1 fruit fly cellular context compared by ENCODE assay signal in the genomic region with DNA sequence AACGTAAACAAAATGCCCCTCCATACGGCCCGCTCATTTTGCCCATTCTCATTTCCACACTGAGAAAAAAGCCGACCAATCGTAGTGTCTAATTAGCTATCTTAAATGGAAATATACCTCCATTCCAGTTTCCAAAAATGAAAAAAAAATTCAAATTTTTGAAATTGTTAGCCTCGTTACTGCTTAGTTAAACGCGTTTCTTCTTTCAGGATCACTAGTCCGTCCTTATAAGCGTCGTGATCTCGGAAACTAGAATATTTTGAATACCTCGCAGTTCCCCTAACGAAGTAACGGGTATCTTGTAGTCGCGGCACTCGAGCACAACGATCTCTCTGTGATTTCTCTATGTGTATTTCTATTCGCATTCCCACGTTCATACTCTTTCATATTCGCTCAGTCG.
TF ChIP-seq lines count a peak whose summit lies in the region.

No protein-coding gene starts in this region.

TF ChIP-seq in whole organism, embryonic, 481 proteins besides CTCF, POLR2A, EP300 and RAD21 (continued from another document and continues in another):
- TF ChIP-seq CG10654 (GFP tag; optimal IDR thresholded peaks at IDR 0.05; lab: Kevin White, UChicago) (no peak), CG8281 (tag; optimal IDR thresholded peaks at IDR 0.05; lab: Kevin White, UChicago) (peak; percentile 4), oc (tag; optimal IDR thresholded peaks at IDR 0.05; lab: Kevin White, UChicago) (no peak), CG5180 (GFP tag; optimal IDR thresholded peaks at IDR 0.05; lab: Kevin White, UChicago) (no peak), CG11085 (GFP tag; IDR thresholded peaks at IDR 0.05; lab: Robert Waterston, UW) (peak; percentile 26; the same call in 1 of the 2 replicates), wek (GFP tag; optimal IDR thresholded peaks at IDR 0.05; lab: Kevin White, UChicago) (no peak), tup (GFP tag; optimal IDR thresholded peaks at IDR 0.05; lab: Kevin White, UChicago) (no peak), pfk (GFP tag; optimal IDR thresholded peaks at IDR 0.05; lab: Kevin White, UChicago) (no peak), CG9609 (GFP tag; optimal IDR thresholded peaks at IDR 0.05; lab: Kevin White, UChicago) (peak; percentile 37), NFAT (GFP tag; IDR thresholded peaks at IDR 0.05; lab: Robert Waterston, UW) (0 out of 2 replicates have a peak, but pooled peaks have one; percentile 35), TFAM (GFP tag; optimal IDR thresholded peaks at IDR 0.05; lab: Kevin White, UChicago) (no peak), lbe (GFP tag; optimal IDR thresholded peaks at IDR 0.05; lab: Kevin White, UChicago) (no peak), Taf1 (GFP tag; IDR thresholded peaks at IDR 0.05; lab: Robert Waterston, UW) (peak; percentile 24; the same call in 1 of the 2 replicates), H15 (GFP tag; IDR thresholded peaks at IDR 0.05; lab: Robert Waterston, UW) (no peak), cato (GFP tag; optimal IDR thresholded peaks at IDR 0.05; lab: Kevin White, UChicago; ENCODE audit: borderline replicate concordance) (no peak), Dp (GFP tag; optimal IDR thresholded peaks at IDR 0.05; lab: Kevin White, UChicago) (no peak), tll (GFP tag; optimal IDR thresholded peaks at IDR 0.05; lab: Kevin White, UChicago) (no peak), CG17802 (tag; optimal IDR thresholded peaks at IDR 0.05; lab: Kevin White, UChicago) (no peak), CG9215 (GFP tag; IDR thresholded peaks at IDR 0.05; lab: Robert Waterston, UW) (peak; percentile 71), Hr78 (GFP tag; optimal IDR thresholded peaks at IDR 0.05; lab: Kevin White, UChicago) (no peak), CG33557 (GFP tag; optimal IDR thresholded peaks at IDR 0.05; lab: Kevin White, UChicago) (no peak), sob (GFP tag; IDR thresholded peaks at IDR 0.05; lab: Robert Waterston, UW) (peak; percentile 52; the same call in 1 of the 2 replicates), Sox100B (GFP tag; optimal IDR thresholded peaks at IDR 0.05; lab: Kevin White, UChicago) (peak; percentile 67), CG6683 (GFP tag; optimal IDR thresholded peaks at IDR 0.05; lab: Kevin White, UChicago) (no peak), CG10209 (GFP tag; optimal IDR thresholded peaks at IDR 0.05; lab: Kevin White, UChicago) (peak; percentile 49), CG4328 (GFP tag; optimal IDR thresholded peaks at IDR 0.05; lab: Kevin White, UChicago) (no peak), CG1529 (GFP tag; optimal IDR thresholded peaks at IDR 0.05; lab: Kevin White, UChicago) (no peak), br (optimal IDR thresholded peaks at IDR 0.05; lab: Kevin White, UChicago) (no peak), chn (GFP tag; optimal IDR thresholded peaks at IDR 0.05; lab: Kevin White, UChicago) (peak; percentile 6), tio (GFP tag; optimal IDR thresholded peaks at IDR 0.05; lab: Kevin White, UChicago) (peak; percentile 45), CG15011 (GFP tag; optimal IDR thresholded peaks at IDR 0.05; lab: Kevin White, UChicago) (peak; percentile 34), Eip74EF (GFP tag; optimal IDR thresholded peaks at IDR 0.05; lab: Kevin White, UChicago) (peak in 1 of 2 experiments; percentile 46), maf-S (GFP tag; optimal IDR thresholded peaks at IDR 0.05; lab: Kevin White, UChicago) (peak; percentile 44), CG6813 (GFP tag; optimal IDR thresholded peaks at IDR 0.05; lab: Kevin White, UChicago) (no peak), repo (GFP tag; optimal IDR thresholded peaks at IDR 0.05; lab: Kevin White, UChicago) (peak; percentile 13), kah (GFP tag; optimal IDR thresholded peaks at IDR 0.05; lab: Kevin White, UChicago) (no peak), Doc2 (GFP tag; IDR thresholded peaks at IDR 0.05; lab: Robert Waterston, UW) (no peak), CG9932 (GFP tag; IDR thresholded peaks at IDR 0.05; lab: Robert Waterston, UW) (peak; percentile 62), NK7.1 (GFP tag; optimal IDR thresholded peaks at IDR 0.05; lab: Kevin White, UChicago) (peak; percentile 54), ttk (GFP tag; IDR thresholded peaks at IDR 0.05; lab: Robert Waterston, UW) (peak; percentile 12; the same call in 1 of the 2 replicates), stwl (tag; optimal IDR thresholded peaks at IDR 0.05; lab: Kevin White, UChicago) (no peak), al (GFP tag; IDR thresholded peaks at IDR 0.05; lab: Robert Waterston, UW) (peak; percentile 44; the same call in 1 of the 2 replicates), psq (GFP tag; optimal IDR thresholded peaks at IDR 0.05; lab: Kevin White, UChicago) (no peak), Lhr (GFP tag; optimal IDR thresholded peaks at IDR 0.05; lab: Kevin White, UChicago) (no peak), Ptx1 (GFP tag; IDR thresholded peaks at IDR 0.05; lab: Robert Waterston, UW) (peak; percentile 68), gsb (GFP tag; IDR thresholded peaks at IDR 0.05; lab: Robert Waterston, UW) (no peak), odd (GFP tag; optimal IDR thresholded peaks at IDR 0.05; lab: Kevin White, UChicago) (peak; percentile 50), CG14014 (GFP tag; IDR thresholded peaks at IDR 0.05; lab: Robert Waterston, UW) (peak; percentile 40; the same call in 1 of the 2 replicates), phol (tag; optimal IDR thresholded peaks at IDR 0.05; lab: Kevin White, UChicago) (peak; percentile 53), CG9727 (GFP tag; optimal IDR thresholded peaks at IDR 0.05; lab: Kevin White, UChicago) (peak; percentile 45), CG4617 (GFP tag; optimal IDR thresholded peaks at IDR 0.05; lab: Kevin White, UChicago; ENCODE audit: borderline replicate concordance) (no peak), CG15269 (tag; optimal IDR thresholded peaks at IDR 0.05; lab: Kevin White, UChicago) (peak; percentile 74), Hr3 (GFP tag; optimal IDR thresholded peaks at IDR 0.05; lab: Kevin White, UChicago) (peak; percentile 42), scrt (GFP tag; optimal IDR thresholded peaks at IDR 0.05; lab: Kevin White, UChicago) (peak; percentile 30), CG8765 (GFP tag; IDR thresholded peaks at IDR 0.05; lab: Robert Waterston, UW) (no peak), row (GFP tag; IDR thresholded peaks at IDR 0.05; lab: Robert Waterston, UW) (peak; percentile 73), tap (tag; optimal IDR thresholded peaks at IDR 0.05; lab: Kevin White, UChicago) (peak; percentile 27), toy (GFP tag; IDR thresholded peaks at IDR 0.05; lab: Robert Waterston, UW) (no peak), da (GFP tag; optimal IDR thresholded peaks at IDR 0.05; lab: Kevin White, UChicago) (no peak), CG7786 (GFP tag; optimal IDR thresholded peaks at IDR 0.05; lab: Kevin White, UChicago) (peak; percentile 48), ab (GFP tag; optimal IDR thresholded peaks at IDR 0.05; lab: Kevin White, UChicago) (no peak), trem (tag; optimal IDR thresholded peaks at IDR 0.05; lab: Kevin White, UChicago) (no peak), B-H1 (GFP tag; IDR thresholded peaks at IDR 0.05; lab: Robert Waterston, UW) (0 out of 3 replicates have a peak, but pooled peaks have one; percentile 29), hb (GFP tag; IDR thresholded peaks at IDR 0.05; lab: Robert Waterston, UW; ENCODE audit: partially characterized antibody) (no peak), Abd-B (GFP tag; optimal IDR thresholded peaks at IDR 0.05; lab: Kevin White, UChicago) (peak; percentile 62), CG10979 (tag; optimal IDR thresholded peaks at IDR 0.05; lab: Kevin White, UChicago) (no peak), CG10267 (tag; optimal IDR thresholded peaks at IDR 0.05; lab: Kevin White, UChicago) (peak; percentile 29), Blimp-1 (GFP tag; optimal IDR thresholded peaks at IDR 0.05; lab: Kevin White, UChicago) (peak; percentile 43), gro (GFP tag; optimal IDR thresholded peaks at IDR 0.05; lab: Kevin White, UChicago) (peak; percentile 36), run (tag; optimal IDR thresholded peaks at IDR 0.05; lab: Kevin White, UChicago) (no peak), CG10147 (GFP tag; optimal IDR thresholded peaks at IDR 0.05; lab: Kevin White, UChicago) (peak; percentile 8), nmo (GFP tag; optimal IDR thresholded peaks at IDR 0.05; lab: Kevin White, UChicago) (peak; percentile 64), zfh1 (GFP tag; IDR thresholded peaks at IDR 0.05; lab: Robert Waterston, UW) (0 out of 3 replicates have a peak, but pooled peaks have one; percentile 27), zfh2 (GFP tag; optimal IDR thresholded peaks at IDR 0.05; lab: Kevin White, UChicago) (peak; percentile 61), CG4707 (GFP tag; optimal IDR thresholded peaks at IDR 0.05; lab: Kevin White, UChicago) (no peak), lab (GFP tag; optimal IDR thresholded peaks at IDR 0.05; lab: Kevin White, UChicago) (peak; percentile 74), Awh (GFP tag; IDR thresholded peaks at IDR 0.05; lab: Robert Waterston, UW) (no peak), C15 (GFP tag; IDR thresholded peaks at IDR 0.05; lab: Robert Waterston, UW) (no peak), gt (GFP tag; IDR thresholded peaks at IDR 0.05; lab: Robert Waterston, UW) (no peak), z (GFP tag; IDR thresholded peaks at IDR 0.05; lab: Robert Waterston, UW) (no peak), NfI (GFP tag; optimal IDR thresholded peaks at IDR 0.05; lab: Kevin White, UChicago) (peak; percentile 52), Xbp1 (GFP tag; optimal IDR thresholded peaks at IDR 0.05; lab: Kevin White, UChicago) (peak; percentile 53), CG8388 (GFP tag; optimal IDR thresholded peaks at IDR 0.05; lab: Kevin White, UChicago) (peak; percentile 27), sisA (GFP tag; IDR thresholded peaks at IDR 0.05; lab: Robert Waterston, UW) (peak; percentile 58), CG17361 (GFP tag; IDR thresholded peaks at IDR 0.05; lab: Robert Waterston, UW) (peak; percentile 79), grn (GFP tag; optimal IDR thresholded peaks at IDR 0.05; lab: Kevin White, UChicago) (no peak), kni (GFP tag; optimal IDR thresholded peaks at IDR 0.05; lab: Kevin White, UChicago) (no peak), Usf (GFP tag; optimal IDR thresholded peaks at IDR 0.05; lab: Kevin White, UChicago) (no peak), CG14860 (GFP tag; IDR thresholded peaks at IDR 0.05; lab: Robert Waterston, UW; ENCODE audit: partially characterized antibody) (no peak), NC2α (GFP tag; optimal IDR thresholded peaks at IDR 0.05; lab: Kevin White, UChicago) (no peak), CG18011 (GFP tag; optimal IDR thresholded peaks at IDR 0.05; lab: Kevin White, UChicago) (no peak), CG2199 (GFP tag; IDR thresholded peaks at IDR 0.05; lab: Robert Waterston, UW) (no peak), H2.0 (GFP tag; IDR thresholded peaks at IDR 0.05; lab: Robert Waterston, UW) (no peak), CG12299 (tag; optimal IDR thresholded peaks at IDR 0.05; lab: Kevin White, UChicago) (no peak), nau (GFP tag; optimal IDR thresholded peaks at IDR 0.05; lab: Kevin White, UChicago) (peak; percentile 10), CG4854 (GFP tag; optimal IDR thresholded peaks at IDR 0.05; lab: Kevin White, UChicago) (peak; percentile 23), Atf-2 (GFP tag; optimal IDR thresholded peaks at IDR 0.05; lab: Kevin White, UChicago) (peak; percentile 68), Sin3A (optimal IDR thresholded peaks at IDR 0.05; lab: Kevin White, UChicago) (no peak), jigr1 (GFP tag; IDR thresholded peaks at IDR 0.05; lab: Robert Waterston, UW) (no peak), sens (GFP tag; lab: Kevin White, UChicago) (peak; percentile 85), stc (GFP tag; IDR thresholded peaks at IDR 0.05; lab: Robert Waterston, UW) (no peak), fru (optimal IDR thresholded peaks at IDR 0.05; lab: Kevin White, UChicago) (no peak), CG17829 (tag; optimal IDR thresholded peaks at IDR 0.05; lab: Kevin White, UChicago) (peak; percentile 51), lilli (GFP tag; optimal IDR thresholded peaks at IDR 0.05; lab: Kevin White, UChicago) (peak; percentile 47), Deaf1 (tag; optimal IDR thresholded peaks at IDR 0.05; lab: Kevin White, UChicago) (peak; percentile 5), PHDP (tag; optimal IDR thresholded peaks at IDR 0.05; lab: Kevin White, UChicago) (peak; percentile 42), ash1 (GFP tag; optimal IDR thresholded peaks at IDR 0.05; lab: Kevin White, UChicago) (no peak), ERR (GFP tag; optimal IDR thresholded peaks at IDR 0.05; lab: Kevin White, UChicago) (no peak), Oaz (GFP tag; IDR thresholded peaks at IDR 0.05; lab: Robert Waterston, UW) (no peak), CG13424 (tag; optimal IDR thresholded peaks at IDR 0.05; lab: Kevin White, UChicago) (peak; percentile 72), CG7372 (GFP tag; IDR thresholded peaks at IDR 0.05; lab: Robert Waterston, UW) (peak; percentile 25; the same call in 1 of the 2 replicates), CG18476 (GFP tag; optimal IDR thresholded peaks at IDR 0.05; lab: Kevin White, UChicago) (peak; percentile 17), Six4 (GFP tag; optimal IDR thresholded peaks at IDR 0.05; lab: Kevin White, UChicago) (no peak), CG9797 (GFP tag; optimal IDR thresholded peaks at IDR 0.05; lab: Kevin White, UChicago) (no peak), CG11695 (GFP tag; IDR thresholded peaks at IDR 0.05; lab: Robert Waterston, UW) (peak; percentile 64; the same call in 2 of the 3 replicates), ara (GFP tag; IDR thresholded peaks at IDR 0.05; lab: Robert Waterston, UW) (no peak), CG15073 (GFP tag; optimal IDR thresholded peaks at IDR 0.05; lab: Kevin White, UChicago) (no peak), salm (tag; optimal IDR thresholded peaks at IDR 0.05; lab: Kevin White, UChicago) (no peak), CG12071 (GFP tag; optimal IDR thresholded peaks at IDR 0.05; lab: Kevin White, UChicago) (no peak), yki (optimal IDR thresholded peaks at IDR 0.05; lab: Kevin White, UChicago) (no peak), bigmax (GFP tag; optimal IDR thresholded peaks at IDR 0.05; lab: Kevin White, UChicago) (no peak), ind (GFP tag; optimal IDR thresholded peaks at IDR 0.05; lab: Kevin White, UChicago) (peak; percentile 40), fd102C (GFP tag; optimal IDR thresholded peaks at IDR 0.05; lab: Kevin White, UChicago) (no peak), p53 (GFP tag; optimal IDR thresholded peaks at IDR 0.05; lab: Kevin White, UChicago) (peak; percentile 19), CG43689 (GFP tag; IDR thresholded peaks at IDR 0.05; lab: Robert Waterston, UW) (no peak), Optix (GFP tag; IDR thresholded peaks at IDR 0.05; lab: Robert Waterston, UW) (no peak), CG1647 (GFP tag; optimal IDR thresholded peaks at IDR 0.05; lab: Kevin White, UChicago) (peak; percentile 20), amos (GFP tag; IDR thresholded peaks at IDR 0.05; lab: Robert Waterston, UW; ENCODE audit: partially characterized antibody) (no peak), Hr39 (optimal IDR thresholded peaks at IDR 0.05; lab: Kevin White, UChicago) (no peak), exex (tag; optimal IDR thresholded peaks at IDR 0.05; lab: Kevin White, UChicago) (no peak)
